Worm (Caenorhabditis elegans) whole organism, early embryonic: ENCODE data around the gene srx-129.

Experiments
- B0310.2 ChIP-seq: sonication (generic microtip); optimal IDR thresholded peaks from 2 replicates; lab custom pipeline; 2016; ENCODE audit warnings: mild to moderate bottlenecking, missing genetic modification characterization, missing compliant biosample characterization
- aly-1 ChIP-seq: sonication (generic microtip); optimal IDR thresholded peaks from 2 replicates; lab custom pipeline; 2016; ENCODE audit warnings: missing genetic modification characterization, missing compliant biosample characterization
- ama-1 ChIP-seq: fragments of 150-350 bp; optimal IDR thresholded peaks from 2 replicates; lab custom pipeline; 2014
- ceh-13 ChIP-seq: fragments of 200-800 bp; sonication (Bioruptor generic); optimal IDR thresholded peaks from 2 replicates; lab custom pipeline; 2018; ENCODE audit warnings: mild to moderate bottlenecking, missing genetic modification characterization, missing compliant biosample characterization
- ceh-36 ChIP-seq: sonication (generic microtip); optimal IDR thresholded peaks from 2 replicates; lab custom pipeline; 2016; ENCODE audit warnings: missing genetic modification characterization, inconsistent platforms, missing compliant biosample characterization
- ets-7 ChIP-seq: sonication (generic microtip); optimal IDR thresholded peaks from 2 replicates; lab custom pipeline; 2016; ENCODE audit warnings: missing genotype, missing genetic modification characterization, missing compliant biosample characterization
- flt-1 ChIP-seq: fragments of 200-800 bp; sonication (Bioruptor generic); IDR thresholded peaks from 2 replicates; pipeline ENCODE4 v1.3.6; 2022; ENCODE audit warnings: missing genetic modification characterization, missing compliant biosample characterization
- hnd-1 ChIP-seq: sonication (generic microtip); optimal IDR thresholded peaks from 2 replicates; lab custom pipeline; 2016; ENCODE audit warnings: missing genetic modification characterization, missing compliant biosample characterization
- pes-1 ChIP-seq: fragments of 200-800 bp; sonication (Bioruptor generic); IDR thresholded peaks from 2 replicates; pipeline ENCODE4 v1.3.6; 2022; ENCODE audit warnings: missing genetic modification reagents, missing genetic modification characterization, missing compliant biosample characterization
- sea-1 ChIP-seq: fragments of 200-800 bp; sonication (Bioruptor generic); conservative IDR thresholded peaks from 2 replicates; pipeline ENCODE4 v1.3.6; 2022; ENCODE audit warnings: missing genetic modification characterization, missing compliant biosample characterization
- tbx-11 ChIP-seq: fragments of 200-800 bp; sonication (Bioruptor generic); IDR thresholded peaks from 2 replicates; pipeline ENCODE4 v1.3.6; 2022; ENCODE audit warnings: missing genetic modification characterization, missing compliant biosample characterization
- tbx-37 ChIP-seq: fragments of 200-800 bp; sonication (Bioruptor generic); conservative IDR thresholded peaks from 2 replicates; pipeline ENCODE4 v1.3.6; 2022; ENCODE audit warnings: missing genetic modification reagents, missing genetic modification characterization, missing compliant biosample characterization
- tra-4 ChIP-seq: sonication (generic microtip); optimal IDR thresholded peaks from 2 replicates; lab custom pipeline; 2017; ENCODE audit warnings: missing genetic modification characterization, missing compliant biosample characterization

DNA sequence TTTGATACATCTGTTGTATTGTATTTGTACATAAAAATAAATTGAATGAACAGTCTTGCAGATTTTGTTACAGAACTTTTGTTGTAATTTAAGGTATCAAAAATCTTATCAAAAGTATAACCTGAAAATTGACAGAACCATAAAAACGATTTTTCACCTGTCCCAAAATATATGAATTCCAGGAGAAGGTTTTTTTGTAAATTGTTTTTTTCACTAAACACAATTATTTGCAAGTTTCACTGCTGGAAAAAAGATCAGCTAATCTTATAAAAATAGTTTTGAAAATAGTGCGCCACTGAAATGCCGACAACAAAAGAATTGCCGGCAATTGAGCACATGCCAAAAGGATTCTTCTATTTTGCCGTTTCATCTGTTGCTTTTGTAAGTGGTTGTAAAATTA is 9.1 kb downstream of the srx-129 start, which contains the start of gene srx-130:
- TF ChIP-seq flt-1 (no peak), ceh-36 (tag; lab: Kevin White, UChicago) (no peak), ama-1 (no peak), aly-1 (tag; lab: Kevin White, UChicago) (no peak), hnd-1 (no peak), tbx-11 (no peak), sea-1 (no peak), tbx-37 (GFP tag; lab: Robert Waterston, UW) (no peak), tra-4 (no peak), pes-1 (GFP tag; lab: Robert Waterston, UW) (no peak), ets-7 (tag; lab: Kevin White, UChicago) (no peak), B0310.2 (tag; lab: Kevin White, UChicago) (no peak), ceh-13 (GFP tag; lab: Kevin White, UChicago) (no peak)
